Worm (Caenorhabditis elegans) whole organism, mixed stage, embryonic: ENCODE results near the gene ccep-135.

Experiments
- M03D4.4 ChIP-seq: sonication (generic microtip); optimal IDR thresholded peaks from 2 replicates; lab custom pipeline; 2017; ENCODE audit warnings: mild to moderate bottlenecking, missing genetic modification characterization, missing compliant biosample characterization
- bed-3 ChIP-seq: fragments of 200-800 bp; sonication (Bioruptor generic); optimal IDR thresholded peaks from 3 replicates; lab custom pipeline; 2018; ENCODE audit warnings: mild to moderate bottlenecking, missing genetic modification characterization, moderate library complexity, missing compliant biosample characterization
- blmp-1 ChIP-seq: fragments of 150-350 bp; optimal IDR thresholded peaks from 2 replicates; lab custom pipeline; 2014; ENCODE audit warnings: missing biosample characterization, missing genetic modification characterization
- ceh-39 ChIP-seq: fragments of 150-350 bp; optimal IDR thresholded peaks from 2 replicates; lab custom pipeline; 2014; ENCODE audit warnings: missing biosample characterization, missing genetic modification characterization
- ceh-43 ChIP-seq: fragments of 200-800 bp; sonication (Bioruptor generic); optimal IDR thresholded peaks from 2 replicates; lab custom pipeline; 2018; ENCODE audit warnings: mild to moderate bottlenecking, missing genetic modification characterization, moderate library complexity, missing compliant biosample characterization
- ceh-83 ChIP-seq: fragments of 200-800 bp; sonication (Bioruptor generic); optimal IDR thresholded peaks from 2 replicates; lab custom pipeline; 2018; ENCODE audit warnings: mild to moderate bottlenecking, missing genetic modification characterization, missing compliant biosample characterization
- cnd-1 ChIP-seq: fragments of 200-800 bp; sonication (Bioruptor generic); optimal IDR thresholded peaks from 2 replicates; lab custom pipeline; 2018; ENCODE audit warnings: mild to moderate bottlenecking, missing genetic modification characterization, missing compliant biosample characterization
- drap-1 ChIP-seq: fragments of 200-800 bp; sonication (Bioruptor generic); optimal IDR thresholded peaks from 3 replicates; lab custom pipeline; 2018; ENCODE audit warnings: mild to moderate bottlenecking, missing genetic modification characterization, missing compliant biosample characterization
- elt-1 ChIP-seq: sonication (generic microtip); optimal IDR thresholded peaks from 2 replicates; lab custom pipeline; 2017; ENCODE audit warnings: missing genetic modification characterization, mild to moderate bottlenecking, missing compliant biosample characterization, antibody characterized with exemption, moderate library complexity, borderline replicate concordance; ENCODE audit not compliant: insufficient read depth
- elt-3 ChIP-seq: fragments of 150-350 bp; optimal IDR thresholded peaks from 2 replicates; lab custom pipeline; 2014; ENCODE audit warnings: missing biosample characterization, missing genetic modification characterization
- flh-1 ChIP-seq: fragments of 200-800 bp; sonication (Bioruptor generic); optimal IDR thresholded peaks from 2 replicates; lab custom pipeline; 2018; ENCODE audit warnings: mild to moderate bottlenecking, missing genetic modification characterization, moderate library complexity, missing compliant biosample characterization
- ham-2 ChIP-seq: fragments of 200-800 bp; sonication (Bioruptor generic); optimal IDR thresholded peaks from 2 replicates; lab custom pipeline; 2018; ENCODE audit warnings: mild to moderate bottlenecking, missing genetic modification characterization, missing compliant biosample characterization
- hlh-1 ChIP-seq: fragments of 150-350 bp; optimal IDR thresholded peaks from 2 replicates; lab custom pipeline; 2014; ENCODE audit warnings: missing biosample characterization, missing genetic modification reagents, missing genetic modification characterization
- lin-13 ChIP-seq: fragments of 150-350 bp; optimal IDR thresholded peaks from 2 replicates; lab custom pipeline; 2014; ENCODE audit warnings: missing biosample characterization, missing genetic modification characterization
- lin-32 ChIP-seq: fragments of 200-800 bp; sonication (Bioruptor generic); optimal IDR thresholded peaks from 2 replicates; lab custom pipeline; 2018; ENCODE audit warnings: mild to moderate bottlenecking, missing genetic modification characterization, missing compliant biosample characterization
- lsy-2 ChIP-seq: fragments of 150-350 bp; optimal IDR thresholded peaks from 2 replicates; lab custom pipeline; 2014; ENCODE audit warnings: missing biosample characterization, missing genetic modification characterization
- mab-5 ChIP-seq: fragments of 150-350 bp; optimal IDR thresholded peaks from 2 replicates; lab custom pipeline; 2014; ENCODE audit warnings: missing biosample characterization, missing genetic modification characterization
- mep-1 ChIP-seq: fragments of 150-350 bp; optimal IDR thresholded peaks from 2 replicates; lab custom pipeline; 2017; ENCODE audit warnings: missing biosample characterization, missing genetic modification reagents, missing genetic modification characterization, inconsistent platforms
- mls-2 ChIP-seq: sonication (generic microtip); optimal IDR thresholded peaks from 2 replicates; lab custom pipeline; 2016; ENCODE audit warnings: mild to moderate bottlenecking, missing genetic modification characterization, moderate library complexity, missing compliant biosample characterization
- nhr-12 ChIP-seq: fragments of 150-350 bp; optimal IDR thresholded peaks from 2 replicates; lab custom pipeline; 2014; ENCODE audit warnings: missing biosample characterization, missing genetic modification characterization
- nhr-2 ChIP-seq: fragments of 150-350 bp; optimal IDR thresholded peaks from 2 replicates; lab custom pipeline; 2014; ENCODE audit warnings: missing biosample characterization, missing genetic modification characterization
- nhr-237 ChIP-seq: fragments of 150-350 bp; optimal IDR thresholded peaks from 2 replicates; lab custom pipeline; 2014; ENCODE audit warnings: missing biosample characterization, missing genetic modification characterization
- nhr-28 ChIP-seq: fragments of 150-350 bp; optimal IDR thresholded peaks from 2 replicates; lab custom pipeline; 2014; ENCODE audit warnings: missing biosample characterization, missing genetic modification characterization
- snpc-4 ChIP-seq: fragments of 150-350 bp; optimal IDR thresholded peaks from 2 replicates; lab custom pipeline; 2014; ENCODE audit warnings: missing biosample characterization, missing genetic modification characterization
- sptf-1 ChIP-seq: sonication (generic microtip); optimal IDR thresholded peaks from 2 replicates; lab custom pipeline; 2017; ENCODE audit warnings: mild to moderate bottlenecking, missing genetic modification characterization, moderate library complexity, missing compliant biosample characterization
- tbx-8 ChIP-seq: fragments of 200-800 bp; sonication (Bioruptor generic); optimal IDR thresholded peaks from 2 replicates; lab custom pipeline; 2018; ENCODE audit warnings: mild to moderate bottlenecking, missing genetic modification characterization, moderate library complexity, missing compliant biosample characterization
- unc-62 ChIP-seq: fragments of 150-350 bp; optimal IDR thresholded peaks from 2 replicates; lab custom pipeline; 2014; ENCODE audit warnings: missing biosample characterization, missing genetic modification reagents, missing genetic modification characterization
- zip-8 ChIP-seq: fragments of 150-350 bp; optimal IDR thresholded peaks from 2 replicates; lab custom pipeline; 2014; ENCODE audit warnings: missing biosample characterization, missing genetic modification characterization
- ztf-11 ChIP-seq: fragments of 150-350 bp; optimal IDR thresholded peaks from 2 replicates; lab custom pipeline; 2014; ENCODE audit warnings: missing biosample characterization, missing genetic modification characterization

Gene ccep-135

ce11 chrIII:3063084-3063483 lies 28.6 kb upstream of the ccep-135 start:
- TF ChIP-seq mls-2 (tag; lab: Kevin White, UChicago), result no peak
- no peak for TF ChIP-seq nhr-12 (tag; lab: Kevin White, UChicago)
- TF ChIP-seq bed-3 (GFP tag; lab: Kevin White, UChicago), result no peak
- no peak for TF ChIP-seq lin-13 (tag; lab: Kevin White, UChicago)
- TF ChIP-seq, all 35 proteins: peak for 0

ce11 chrIII:3063565-3063964 lies 28.1 kb upstream of the ccep-135 start:
- TF ChIP-seq unc-62 (no peak), cnd-1 (tag; lab: Kevin White, UChicago) (no peak), mab-5 (tag; lab: Kevin White, UChicago) (no peak), blmp-1 (tag; lab: Kevin White, UChicago) (no peak), lsy-2 (no peak), ceh-83 (GFP tag; lab: Kevin White, UChicago) (no peak), ham-2 (GFP tag; lab: Kevin White, UChicago) (no peak), nhr-237 (no peak), nhr-2 (tag; lab: Kevin White, UChicago) (no peak)

- TF ChIP-seq lin-13 (tag; lab: Kevin White, UChicago), result no peak
- TF ChIP-seq drap-1 (GFP tag; lab: Kevin White, UChicago), result no peak
- TF ChIP-seq lin-32 (GFP tag; lab: Kevin White, UChicago), result no peak
- TF ChIP-seq ceh-39 (tag; lab: Kevin White, UChicago), result no peak
- TF ChIP-seq zip-8 (tag; lab: Kevin White, UChicago), result no peak
- TF ChIP-seq ham-2 (GFP tag; lab: Kevin White, UChicago), result no peak
- no peak for TF ChIP-seq snpc-4 (tag; lab: Kevin White, UChicago)
- no peak for TF ChIP-seq nhr-237
Observed at ce11 chrIII:3063999-3064398, 27.7 kb upstream of the ccep-135 start, which contains the start of gene H06I04.6. TSS of gene H06I04.6 (minus strand) at chrIII:3064343.

ce11 chrIII:3064566-3064965 lies 27.1 kb upstream of the ccep-135 start:
- TF ChIP-seq ztf-11 (tag; lab: Kevin White, UChicago) (no peak), nhr-12 (tag; lab: Kevin White, UChicago) (no peak), drap-1 (GFP tag; lab: Kevin White, UChicago) (no peak), ceh-43 (GFP tag; lab: Kevin White, UChicago) (no peak), elt-3 (tag; lab: Kevin White, UChicago) (no peak), sptf-1 (tag; lab: Kevin White, UChicago) (no peak), hlh-1 (tag; lab: Kevin White, UChicago) (no peak), M03D4.4 (no peak), nhr-2 (tag; lab: Kevin White, UChicago) (no peak), lsy-2 (no peak), nhr-237 (no peak)

ce11 chrIII:3065876-3066509 lies 25.7 kb upstream of the ccep-135 start:
- TF ChIP-seq tbx-8 (GFP tag; lab: Kevin White, UChicago) (no peak), lsy-2 (peak; percentile 43), sptf-1 (tag; lab: Kevin White, UChicago) (peak; percentile 2), nhr-237 (peak; percentile 7), nhr-2 (tag; lab: Kevin White, UChicago) (no peak)

ce11 chrIII:3066769-3067168 lies 24.9 kb upstream of the ccep-135 start:
- TF ChIP-seq nhr-12 (tag; lab: Kevin White, UChicago), result no peak
- TF ChIP-seq ceh-83 (GFP tag; lab: Kevin White, UChicago), result no peak
- TF ChIP-seq unc-62, result no peak
- no peak for TF ChIP-seq nhr-2 (tag; lab: Kevin White, UChicago)
- TF ChIP-seq zip-8 (tag; lab: Kevin White, UChicago), result no peak
- no peak for TF ChIP-seq sptf-1 (tag; lab: Kevin White, UChicago)
- no peak for TF ChIP-seq mls-2 (tag; lab: Kevin White, UChicago)
- TF ChIP-seq mep-1 (tag; lab: Kevin White, UChicago), result no peak
- no peak for TF ChIP-seq hlh-1 (tag; lab: Kevin White, UChicago)
- no peak for TF ChIP-seq M03D4.4
- no peak for TF ChIP-seq bed-3 (GFP tag; lab: Kevin White, UChicago)
- no peak for TF ChIP-seq elt-1 (tag; lab: Kevin White, UChicago)
- TF ChIP-seq flh-1 (GFP tag; lab: Kevin White, UChicago), result no peak
- TF ChIP-seq blmp-1 (tag; lab: Kevin White, UChicago), result no peak
- TF ChIP-seq ham-2 (GFP tag; lab: Kevin White, UChicago), result no peak
- TF ChIP-seq elt-3 (tag; lab: Kevin White, UChicago), result no peak
- no peak for TF ChIP-seq nhr-28 (tag; lab: Kevin White, UChicago)
- no peak for TF ChIP-seq drap-1 (GFP tag; lab: Kevin White, UChicago)
- TF ChIP-seq lsy-2, result no peak
